Worm (Caenorhabditis elegans): ENCODE measurements around the gene cfp-1.

DNA sequence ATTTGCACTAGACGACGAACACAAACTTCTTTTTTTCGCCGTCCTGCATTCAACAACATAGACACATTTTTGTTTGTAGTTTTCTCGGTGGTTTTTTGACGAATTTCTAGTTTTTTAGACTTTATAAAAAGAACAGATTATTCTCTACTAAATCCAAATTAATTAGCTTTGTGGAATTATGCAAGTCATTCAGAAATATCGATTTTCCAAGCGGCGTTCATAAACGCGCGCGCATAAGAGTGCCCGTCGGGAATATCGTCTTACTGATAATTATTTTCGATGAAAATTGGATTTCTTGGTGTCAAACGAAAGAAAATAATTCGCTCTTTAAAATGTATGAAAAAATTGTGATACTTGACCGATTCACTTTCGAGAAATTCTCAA, 42.7 kb upstream of the cfp-1 start:
- TF ChIP-seq nhr-237 (tag; optimal IDR thresholded peaks at IDR 0.05) (no peak), Y5F2A.4 (GFP tag; optimal IDR thresholded peaks at IDR 0.05) (no peak), lsy-2 (tag; optimal IDR thresholded peaks at IDR 0.05) (no peak), unc-62 (GFP tag; optimal IDR thresholded peaks at IDR 0.05 in 1 of 2) (no peak), unc-62 (tag; optimal IDR thresholded peaks at IDR 0.05) (no peak), ceh-82 (tag; optimal IDR thresholded peaks at IDR 0.05) (no peak), R02D3.7 (tag; optimal IDR thresholded peaks at IDR 0.05) (no peak), snpc-4 (tag; optimal IDR thresholded peaks at IDR 0.05) (no peak), ceh-28 (tag; optimal IDR thresholded peaks at IDR 0.05) (no peak), D1046.2 (GFP tag; IDR thresholded peaks at IDR 0.05) (no peak), ama-1 (optimal IDR thresholded peaks at IDR 0.05) (no peak)

Data from whole organism, L4 larva.